Fruit fly (Drosophila melanogaster): Measurements from ENCODE around the gene CG8492.

DNA sequence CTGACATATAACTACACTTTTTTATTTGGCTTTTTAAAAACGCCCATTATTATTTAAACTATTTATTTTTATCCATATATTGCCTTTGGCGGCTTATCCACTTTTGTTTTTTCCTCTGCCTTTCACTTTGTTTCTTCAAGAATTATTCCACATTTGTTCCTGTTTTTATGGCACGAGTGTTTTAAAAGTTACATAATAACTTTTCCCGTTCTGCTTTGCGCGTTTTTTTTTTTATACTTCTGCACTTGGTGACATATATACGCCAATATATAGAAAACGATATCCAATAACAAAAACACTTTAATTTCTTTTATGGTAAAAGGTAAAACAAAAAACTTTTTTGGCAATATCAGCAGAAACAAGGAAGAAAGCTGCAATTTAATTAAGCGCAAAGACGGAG is 42.7 kb upstream of the CG8492 start:
- TF ChIP-seq Pif1A (GFP tag; optimal IDR thresholded peaks at IDR 0.05) = no peak
- no peak for TF ChIP-seq CG9948 (tag; optimal IDR thresholded peaks at IDR 0.05)
- no peak for TF ChIP-seq CG15710 (tag; optimal IDR thresholded peaks at IDR 0.05)
- TF ChIP-seq CG10348 (GFP tag; IDR thresholded peaks at IDR 0.05) = no peak
- TF ChIP-seq CG4496 (GFP tag; IDR thresholded peaks at IDR 0.05) = no peak
- TF ChIP-seq CG8159 (tag; optimal IDR thresholded peaks at IDR 0.05) = no peak
- TF ChIP-seq CG32121 (GFP tag; IDR thresholded peaks at IDR 0.05) = no peak
- no peak for TF ChIP-seq CG34367 (tag; optimal IDR thresholded peaks at IDR 0.05)
- no peak for TF ChIP-seq CG12605 (GFP tag; IDR thresholded peaks at IDR 0.05)
- no peak for TF ChIP-seq EcR (GFP tag; optimal IDR thresholded peaks at IDR 0.05)
- TF ChIP-seq Ets98B (GFP tag; IDR thresholded peaks at IDR 0.05) = no peak
